Fruit fly (Drosophila melanogaster) whole organism, embryonic: ENCODE measurements around the gene CG5096.

Experiments
- Abd-B ChIP-seq: fragments of 200-800 bp; sonication (Bioruptor generic); optimal IDR thresholded peaks from 2 replicates; lab custom pipeline; 2018; ENCODE audit warnings: missing biosample characterization, mild to moderate bottlenecking, missing genetic modification characterization, moderate library complexity
- Ada2b ChIP-seq: fragments of 200-800 bp; sonication (Bioruptor generic); IDR thresholded peaks from 2 replicates; pipeline ENCODE4 v1.3.6; 2022; ENCODE audit warnings: missing biosample characterization, missing genetic modification characterization
- CG10274 ChIP-seq: fragments of 200-800 bp; sonication (Bioruptor generic); optimal IDR thresholded peaks from 3 replicates; lab custom pipeline; 2017; ENCODE audit warnings: missing biosample characterization, mild to moderate bottlenecking, missing genetic modification characterization
- CG10959 ChIP-seq: fragments of 200-800 bp; sonication (Bioruptor generic); IDR thresholded peaks from 2 replicates; pipeline ENCODE4 v1.3.6; 2022; ENCODE audit warnings: missing biosample characterization, missing genetic modification characterization
- CG12104 ChIP-seq: fragments of 200-800 bp; sonication (Bioruptor generic); optimal IDR thresholded peaks from 3 replicates; lab custom pipeline; 2016; ENCODE audit warnings: missing biosample characterization, missing genetic modification characterization
- CG12744 ChIP-seq: fragments of 200-800 bp; sonication (Bioruptor generic); optimal IDR thresholded peaks from 2 replicates; lab custom pipeline; 2016; ENCODE audit warnings: missing biosample characterization, missing genetic modification characterization
- CG15073 ChIP-seq: fragments of 200-800 bp; sonication (Bioruptor generic); optimal IDR thresholded peaks from 2 replicates; lab custom pipeline; 2016; ENCODE audit warnings: missing biosample characterization, missing genetic modification characterization
- CG1529 ChIP-seq: fragments of 200-800 bp; sonication (Bioruptor generic); optimal IDR thresholded peaks from 3 replicates; lab custom pipeline; 2018; ENCODE audit warnings: missing biosample characterization, missing genetic modification characterization
- CG17568 ChIP-seq: fragments of 200-800 bp; sonication (Bioruptor generic); optimal IDR thresholded peaks from 2 replicates; lab custom pipeline; 2018; ENCODE audit warnings: missing biosample characterization, mild to moderate bottlenecking, missing genetic modification characterization, moderate library complexity
- CG17612 ChIP-seq: fragments of 200-800 bp; sonication (Bioruptor generic); IDR thresholded peaks from 2 replicates; pipeline ENCODE4 v1.3.6; 2022; ENCODE audit warnings: missing biosample characterization, missing genetic modification characterization
- CG17829 ChIP-seq: fragments of 200-800 bp; optimal IDR thresholded peaks from 2 replicates; lab custom pipeline; 2019; ENCODE audit warnings: missing biosample characterization, mild to moderate bottlenecking, missing genetic modification characterization, moderate library complexity
- CG31365 ChIP-seq: fragments of 200-800 bp; sonication (Bioruptor generic); optimal IDR thresholded peaks from 2 replicates; lab custom pipeline; 2018; ENCODE audit warnings: missing biosample characterization, mild to moderate bottlenecking, missing genetic modification characterization
- CG32767 ChIP-seq: fragments of 200-800 bp; sonication (Bioruptor generic); IDR thresholded peaks from 2 replicates; pipeline ENCODE4 v1.3.6; 2022; ENCODE audit warnings: missing biosample characterization, missing genetic modification characterization
- CG33213 ChIP-seq: fragments of 200-800 bp; sonication (Bioruptor generic); optimal IDR thresholded peaks from 3 replicates; lab custom pipeline; 2016; ENCODE audit warnings: missing biosample characterization, missing genetic modification characterization
- CG3838 ChIP-seq: fragments of 200-800 bp; sonication (Bioruptor generic); optimal IDR thresholded peaks from 3 replicates; lab custom pipeline; 2016; ENCODE audit warnings: missing biosample characterization, missing genetic modification characterization
- CG4854 ChIP-seq: fragments of 200-800 bp; sonication (Bioruptor generic); optimal IDR thresholded peaks from 2 replicates; lab custom pipeline; 2016; ENCODE audit warnings: missing biosample characterization, missing genetic modification characterization, inconsistent platforms
- CG8281 ChIP-seq: fragments of 200-800 bp; sonication (Bioruptor generic); optimal IDR thresholded peaks from 2 replicates; lab custom pipeline; 2018; ENCODE audit warnings: missing biosample characterization, mild to moderate bottlenecking, missing genetic modification characterization, moderate library complexity
- CG8388 ChIP-seq: fragments of 200-800 bp; sonication (Bioruptor generic); optimal IDR thresholded peaks from 2 replicates; lab custom pipeline; 2019; ENCODE audit warnings: missing biosample characterization, mild to moderate bottlenecking, missing genetic modification characterization, moderate library complexity
- CTCF ChIP-seq: fragments of 200-800 bp; sonication (Bioruptor generic); optimal IDR thresholded peaks from 2 replicates; lab custom pipeline; 2017; ENCODE audit warnings: missing biosample characterization, mild to moderate bottlenecking, missing genetic modification characterization, moderate library complexity
- Dfd ChIP-seq, 2 experiments: fragments of >200 bp; optimal IDR thresholded peaks; 2 replicates each; lab custom pipeline; 2017; ENCODE audit warnings: missing biosample characterization in 2 of 2, missing genetic modification characterization in 2 of 2
- HLHmδ ChIP-seq: fragments of 200-800 bp; sonication (Bioruptor generic); optimal IDR thresholded peaks from 2 replicates; lab custom pipeline; 2018; ENCODE audit warnings: missing biosample characterization, mild to moderate bottlenecking, missing genetic modification characterization, moderate library complexity
- Hey ChIP-seq: fragments of 200-800 bp; sonication (Bioruptor generic); optimal IDR thresholded peaks from 3 replicates; lab custom pipeline; 2018; ENCODE audit warnings: missing biosample characterization, mild to moderate bottlenecking, missing genetic modification characterization
- Hmr ChIP-seq: fragments of 200-800 bp; sonication (Bioruptor generic); optimal IDR thresholded peaks from 3 replicates; lab custom pipeline; 2017; ENCODE audit warnings: mild to moderate bottlenecking, missing biosample characterization, missing genetic modification reagents, missing genetic modification characterization
- Lpt ChIP-seq: fragments of >200 bp; optimal IDR thresholded peaks from 2 replicates; lab custom pipeline; 2018; ENCODE audit warnings: missing biosample characterization, missing genetic modification characterization
- Nf-YA ChIP-seq: fragments of 200-800 bp; sonication (Bioruptor generic); IDR thresholded peaks from 2 replicates; pipeline ENCODE4 v1.3.6; 2022; ENCODE audit warnings: missing biosample characterization, missing genetic modification characterization
- Nf-YB ChIP-seq: fragments of 200-800 bp; sonication (Bioruptor generic); optimal IDR thresholded peaks from 3 replicates; lab custom pipeline; 2019; ENCODE audit warnings: missing biosample characterization, mild to moderate bottlenecking, missing genetic modification characterization, moderate library complexity
- Oaz ChIP-seq: fragments of 200-800 bp; sonication (Bioruptor generic); IDR thresholded peaks from 2 replicates; pipeline ENCODE4 v1.3.6; 2022; ENCODE audit warnings: missing biosample characterization, missing genetic modification characterization
- Rx ChIP-seq: fragments of 200-800 bp; sonication (Bioruptor generic); IDR thresholded peaks from 2 replicates; pipeline ENCODE4 v1.3.6; 2022; ENCODE audit warnings: missing biosample characterization, missing genetic modification characterization
- Side ChIP-seq: fragments of 200-800 bp; sonication (Bioruptor generic); optimal IDR thresholded peaks from 2 replicates; lab custom pipeline; 2016; ENCODE audit warnings: missing biosample characterization, missing genetic modification characterization
- Sox100B ChIP-seq: fragments of 200-800 bp; sonication (Bioruptor generic); optimal IDR thresholded peaks from 3 replicates; lab custom pipeline; 2018; ENCODE audit warnings: missing biosample characterization, mild to moderate bottlenecking, missing genetic modification characterization
- Taf1 ChIP-seq: fragments of 200-800 bp; sonication (Bioruptor generic); IDR thresholded peaks from 2 replicates; pipeline ENCODE4 v1.3.6; 2022; ENCODE audit warnings: missing biosample characterization, missing genetic modification characterization
- Usf ChIP-seq: fragments of 200-800 bp; sonication (Bioruptor generic); optimal IDR thresholded peaks from 2 replicates; lab custom pipeline; 2017; ENCODE audit warnings: missing genotype, missing biosample characterization, missing genetic modification characterization
- ab ChIP-seq: fragments of 200-800 bp; sonication (Bioruptor generic); optimal IDR thresholded peaks from 2 replicates; lab custom pipeline; 2016; ENCODE audit warnings: missing biosample characterization, missing genetic modification characterization
- az2 ChIP-seq: fragments of 200-800 bp; sonication (Bioruptor generic); optimal IDR thresholded peaks from 3 replicates; lab custom pipeline; 2016; ENCODE audit warnings: missing biosample characterization, missing genetic modification characterization
- caup ChIP-seq: fragments of 200-800 bp; sonication (Bioruptor generic); optimal IDR thresholded peaks from 3 replicates; lab custom pipeline; 2017; ENCODE audit warnings: missing biosample characterization, mild to moderate bottlenecking, missing genetic modification characterization, moderate library complexity; ENCODE audit not compliant: severe bottlenecking
- dmrt99B ChIP-seq: fragments of 200-800 bp; sonication (Bioruptor generic); optimal IDR thresholded peaks from 2 replicates; lab custom pipeline; 2018; ENCODE audit warnings: missing biosample characterization, mild to moderate bottlenecking, missing genetic modification characterization, moderate library complexity
- dpn ChIP-seq, 2 experiments: fragments of 200-800 bp; sonication (Bioruptor generic); optimal IDR thresholded peaks; 3 replicates each; lab custom pipeline; 2016; ENCODE audit warnings: missing biosample characterization in 2 of 2, missing genetic modification characterization in 2 of 2
- grau ChIP-seq: fragments of 200-800 bp; optimal IDR thresholded peaks from 3 replicates; lab custom pipeline; 2019; ENCODE audit warnings: missing biosample characterization, mild to moderate bottlenecking, missing genetic modification characterization, moderate library complexity
- inv ChIP-seq: fragments of 200-800 bp; sonication (Bioruptor generic); IDR thresholded peaks from 2 replicates; pipeline ENCODE4 v1.3.6; 2022; ENCODE audit warnings: missing biosample characterization, missing genetic modification characterization; ENCODE audit not compliant: partially characterized antibody
- lola ChIP-seq, 3 experiments: fragments of >200 bp in 2 of 3; fragments of 200-800 bp in 1 of 3; sonication (Bioruptor generic) in 1 of 3; optimal IDR thresholded peaks; 2 replicates each; lab custom pipeline; 2017 to 2019; ENCODE audit warnings: missing biosample characterization in 3 of 3, missing genetic modification characterization in 3 of 3, mild to moderate bottlenecking in 1 of 3, moderate library complexity in 1 of 3
- maf-S ChIP-seq: fragments of 200-800 bp; sonication (Bioruptor generic); optimal IDR thresholded peaks from 2 replicates; lab custom pipeline; 2016; ENCODE audit warnings: missing biosample characterization, missing genetic modification characterization
- mld ChIP-seq: fragments of 200-800 bp; sonication (Bioruptor generic); IDR thresholded peaks from 3 replicates; pipeline ENCODE4 v1.3.6; 2022; ENCODE audit warnings: missing biosample characterization, missing genetic modification characterization; ENCODE audit not compliant: partially characterized antibody
- pros ChIP-seq: fragments of 200-800 bp; sonication (Bioruptor generic); optimal IDR thresholded peaks from 3 replicates; lab custom pipeline; 2019; ENCODE audit warnings: missing biosample characterization, mild to moderate bottlenecking, missing genetic modification characterization, moderate library complexity
- rib ChIP-seq: fragments of 200-800 bp; sonication (Bioruptor generic); IDR thresholded peaks from 2 replicates; pipeline ENCODE4 v1.3.6; 2022; ENCODE audit warnings: missing biosample characterization, missing genetic modification characterization
- tll ChIP-seq, 2 experiments: fragments of 200-800 bp in 1 of 2; fragments of >200 bp in 1 of 2; sonication (Bioruptor generic) in 1 of 2; optimal IDR thresholded peaks; 2 replicates each; lab custom pipeline; 2017 to 2019; ENCODE audit warnings: missing biosample characterization in 2 of 2, missing genetic modification characterization in 2 of 2, mild to moderate bottlenecking in 1 of 2, moderate library complexity in 1 of 2
- twi ChIP-seq: fragments of 200-800 bp; optimal IDR thresholded peaks from 2 replicates; lab custom pipeline; 2019; ENCODE audit warnings: missing biosample characterization, mild to moderate bottlenecking, missing genetic modification characterization, moderate library complexity
- tx ChIP-seq: fragments of 200-800 bp; sonication (Bioruptor generic); optimal IDR thresholded peaks from 2 replicates; lab custom pipeline; 2016; ENCODE audit warnings: missing biosample characterization, missing genetic modification characterization
- usp ChIP-seq: fragments of >200 bp; optimal IDR thresholded peaks from 2 replicates; lab custom pipeline; 2017; ENCODE audit warnings: missing biosample characterization, missing genetic modification characterization
- vfl ChIP-seq: fragments of 200-800 bp; sonication (Bioruptor generic); optimal IDR thresholded peaks from 2 replicates; lab custom pipeline; 2016; ENCODE audit warnings: missing biosample characterization, missing genetic modification characterization
- zfh2 ChIP-seq: fragments of 200-800 bp; sonication (Bioruptor generic); optimal IDR thresholded peaks from 2 replicates; lab custom pipeline; 2016; ENCODE audit warnings: missing biosample characterization, missing genetic modification characterization

The CG5096 gene

dm6 chr2L:10381890-10382450 is at the start of gene CG5096 (continued):
- TF ChIP-seq dmrt99B (peak; percentile 92), Oaz (GFP tag; lab: Robert Waterston, UW) (peak; percentile 85), usp (GFP tag; lab: Kevin White, UChicago) (no peak), CTCF (GFP tag; lab: Kevin White, UChicago) (peak; percentile 7), CG32767 (peak; percentile 82), lola (GFP tag; optimal IDR thresholded peaks at IDR 0.05; lab: Kevin White, UChicago) (peak in 1 of 3 experiments; percentile 58), CG17568 (peak; percentile 86), vfl (GFP tag; lab: Kevin White, UChicago) (peak; percentile 57), Nf-YB (peak; percentile 74), HLHmδ (GFP tag; lab: Kevin White, UChicago) (no peak), CG17612 (GFP tag; lab: Robert Waterston, UW) (peak; percentile 74), grau (tag; lab: Kevin White, UChicago) (peak; percentile 93), CG10959 (GFP tag; lab: Robert Waterston, UW) (peak; percentile 51; the same call in 1 of the 2 replicates), twi (peak; percentile 73), CG3838 (GFP tag; lab: Kevin White, UChicago) (peak; percentile 49), CG31365 (tag; lab: Kevin White, UChicago) (peak; percentile 71), CG12744 (GFP tag; lab: Kevin White, UChicago) (peak; percentile 82), Side (peak; percentile 83), maf-S (GFP tag; lab: Kevin White, UChicago) (peak; percentile 67), CG1529 (peak; percentile 74), CG4854 (GFP tag; lab: Kevin White, UChicago) (peak; percentile 79), CG12104 (GFP tag; lab: Kevin White, UChicago) (peak; percentile 66), Sox100B (GFP tag; lab: Kevin White, UChicago) (peak; percentile 83), Ada2b (GFP tag; lab: Robert Waterston, UW) (peak; percentile 89), CG33213 (GFP tag; lab: Kevin White, UChicago) (peak; percentile 45), Lpt (GFP tag; lab: Kevin White, UChicago) (no peak), dpn (GFP tag; optimal IDR thresholded peaks at IDR 0.05; lab: Kevin White, UChicago) (peak; percentile 80 to 82), CG10274 (GFP tag; lab: Kevin White, UChicago) (peak; percentile 46), Nf-YA (GFP tag; lab: Robert Waterston, UW) (peak; percentile 76), rib (peak; percentile 86), zfh2 (peak; percentile 67), CG17829 (tag; lab: Kevin White, UChicago) (peak; percentile 88), caup (peak; percentile 93), CG8388 (GFP tag; lab: Kevin White, UChicago) (peak; percentile 82), tll (GFP tag; optimal IDR thresholded peaks at IDR 0.05; lab: Kevin White, UChicago) (no peak), Taf1 (GFP tag; lab: Robert Waterston, UW) (peak; percentile 82), CG15073 (peak; percentile 16), Rx (GFP tag; lab: Robert Waterston, UW) (no peak), Hmr (GFP tag; lab: Kevin White, UChicago) (peak; percentile 94), Hey (tag; lab: Kevin White, UChicago) (no peak), tx (peak; percentile 65), Dfd (GFP tag; optimal IDR thresholded peaks at IDR 0.05; lab: Kevin White, UChicago) (no peak), CG8281 (tag; lab: Kevin White, UChicago) (peak; percentile 72), pros (no peak), inv (GFP tag; lab: Robert Waterston, UW) (no peak), ab (GFP tag; lab: Kevin White, UChicago) (no peak), Usf (GFP tag; lab: Kevin White, UChicago) (peak; percentile 49), Abd-B (GFP tag; lab: Kevin White, UChicago) (no peak), az2 (GFP tag; lab: Kevin White, UChicago) (peak; percentile 79), mld (GFP tag; lab: Robert Waterston, UW) (no peak)
